Worm (Caenorhabditis elegans): ENCODE results near the gene srsx-10.
A peak's percentile ranks its signal among the peaks of the same experiment; 100 is the strongest.

Gene srsx-10

ce11 chrV:4977539-4977938 lies 3.0 kb upstream of the srsx-10 start:
- no peak for TF ChIP-seq W03F9.2 (tag; optimal IDR thresholded peaks at IDR 0.05)
- no peak for TF ChIP-seq him-1 (tag; optimal IDR thresholded peaks at IDR 0.05)
- TF ChIP-seq dao-5 (tag; optimal IDR thresholded peaks at IDR 0.05): no peak

ce11 chrV:4975140-4975539 lies 563 bp upstream of the srsx-10 start, which contains the start of gene F26G5.1:
Gene F26G5.1 (plus strand): TSS chrV:4975478.
- TF ChIP-seq W03F9.2 (tag; optimal IDR thresholded peaks at IDR 0.05): no peak
- TF ChIP-seq him-1 (tag; optimal IDR thresholded peaks at IDR 0.05): no peak
- no peak for TF ChIP-seq dao-5 (tag; optimal IDR thresholded peaks at IDR 0.05)

DNA sequence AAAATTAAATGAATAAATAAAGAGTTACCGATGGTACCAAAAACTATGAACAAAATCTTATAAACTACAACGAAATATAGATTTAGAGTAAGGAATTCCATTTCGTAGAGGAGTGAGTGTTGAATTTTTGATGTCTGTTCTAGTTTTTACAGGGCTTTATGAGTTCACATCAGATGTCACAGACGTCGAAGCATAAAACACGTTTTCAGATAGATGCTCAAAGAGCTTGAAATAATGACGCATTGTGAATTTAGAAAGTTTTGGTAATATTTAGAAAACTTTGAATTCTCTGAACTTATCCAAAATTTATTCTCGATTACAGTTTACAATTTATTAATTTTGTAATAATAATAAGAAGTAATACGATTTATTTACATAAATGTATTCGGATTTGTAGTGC lies 1.6 kb downstream of the srsx-10 start, which contains the start of gene srsx-9:
Gene srsx-9 (minus strand): TSS at position 101 of the 400 bp plus-strand sequence.
- TF ChIP-seq him-1 (tag; optimal IDR thresholded peaks at IDR 0.05): no peak
- no peak for TF ChIP-seq W03F9.2 (tag; optimal IDR thresholded peaks at IDR 0.05)
- no peak for TF ChIP-seq dao-5 (tag; optimal IDR thresholded peaks at IDR 0.05)

- no peak for TF ChIP-seq him-1 (tag; optimal IDR thresholded peaks at IDR 0.05)
- no peak for TF ChIP-seq W03F9.2 (tag; optimal IDR thresholded peaks at IDR 0.05)
- TF ChIP-seq dao-5 (tag; optimal IDR thresholded peaks at IDR 0.05): no peak
These were observed 5.1 kb downstream of the srsx-10 start for ce11 chrV:4969503-4969902.

ce11 chrV:4968775-4969174 lies 5.8 kb downstream of the srsx-10 start:
- TF ChIP-seq W03F9.2 (tag; optimal IDR thresholded peaks at IDR 0.05) (no peak), him-1 (tag; optimal IDR thresholded peaks at IDR 0.05) (no peak), dao-5 (tag; optimal IDR thresholded peaks at IDR 0.05) (no peak)

ce11 chrV:4967238-4967637 lies 7.3 kb downstream of the srsx-10 start:
- TF ChIP-seq dao-5 (tag; optimal IDR thresholded peaks at IDR 0.05) (no peak), him-1 (tag; optimal IDR thresholded peaks at IDR 0.05) (no peak), W03F9.2 (tag; optimal IDR thresholded peaks at IDR 0.05) (no peak)

DNA sequence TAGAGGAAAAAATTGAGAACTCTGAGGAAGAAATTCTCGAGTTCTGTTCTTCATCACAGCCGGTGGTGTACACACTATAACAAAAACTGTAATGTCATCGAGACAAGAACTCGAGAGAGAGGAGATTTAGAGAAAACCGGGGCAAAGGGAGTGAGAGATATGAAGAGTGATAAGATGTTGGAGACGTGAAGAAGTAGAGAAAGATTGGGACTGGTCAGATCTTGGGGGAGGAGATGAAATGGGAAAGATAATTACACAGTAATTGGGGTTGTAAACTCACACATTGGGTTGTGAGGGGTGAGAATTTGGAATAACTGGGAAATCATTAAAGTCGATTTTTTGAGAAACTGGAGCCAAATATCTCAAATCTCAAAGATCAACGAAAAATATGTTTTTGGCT lies 8.8 kb downstream of the srsx-10 start:
- TF ChIP-seq him-1 (tag; optimal IDR thresholded peaks at IDR 0.05) (no peak), dao-5 (tag; optimal IDR thresholded peaks at IDR 0.05) (no peak)

DNA sequence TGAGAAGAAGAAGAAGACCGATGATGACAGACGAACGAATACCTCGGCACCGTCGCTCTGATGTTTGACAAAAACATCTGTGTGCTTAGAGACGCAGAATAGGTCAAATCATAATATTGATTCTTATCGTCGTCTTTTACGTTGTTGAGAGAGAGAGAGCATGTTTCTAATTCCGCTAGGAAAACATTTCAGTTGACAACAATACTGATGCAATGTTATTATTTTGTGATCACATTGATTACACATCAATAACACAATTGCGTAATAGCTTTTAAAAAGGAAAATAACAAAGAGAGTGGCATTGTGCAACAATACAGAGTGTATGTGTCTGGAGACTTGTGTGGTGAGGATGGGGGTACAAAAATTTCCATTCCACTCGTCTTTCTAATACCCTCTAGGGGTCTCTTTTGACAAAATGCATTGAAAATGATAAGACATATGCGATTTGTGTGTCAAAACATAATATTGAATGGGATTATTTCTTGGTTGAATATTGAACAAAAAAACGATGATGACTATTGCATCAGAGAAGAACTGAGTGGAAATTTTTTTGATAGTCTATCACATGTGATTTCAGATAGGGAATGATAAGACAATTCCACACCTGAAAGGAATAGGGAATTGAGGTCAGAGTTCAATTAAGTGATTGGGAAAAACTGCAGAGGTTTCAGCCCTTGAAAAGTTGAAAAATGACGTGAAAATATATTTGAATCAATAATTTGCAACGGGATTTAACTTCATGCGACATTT lies 9.7 kb downstream of the srsx-10 start:
- TF ChIP-seq dao-5 (tag; optimal IDR thresholded peaks at IDR 0.05): no peak
- no peak for TF ChIP-seq him-1 (tag; optimal IDR thresholded peaks at IDR 0.05)
- TF ChIP-seq W03F9.2 (tag; optimal IDR thresholded peaks at IDR 0.05): no peak

- no peak for TF ChIP-seq dao-5 (tag; optimal IDR thresholded peaks at IDR 0.05)
- TF ChIP-seq him-1 (tag; optimal IDR thresholded peaks at IDR 0.05): no peak
- TF ChIP-seq W03F9.2 (tag; optimal IDR thresholded peaks at IDR 0.05): no peak
These were observed 10.4 kb downstream of the srsx-10 start for ce11 chrV:4964020-4964635.

ce11 chrV:4963606-4964005 lies 11.0 kb downstream of the srsx-10 start:
- TF ChIP-seq W03F9.2 (tag; optimal IDR thresholded peaks at IDR 0.05) (peak; percentile 39), him-1 (tag; optimal IDR thresholded peaks at IDR 0.05) (no peak)

- TF ChIP-seq him-1 (tag; optimal IDR thresholded peaks at IDR 0.05) (no peak), W03F9.2 (tag; optimal IDR thresholded peaks at IDR 0.05) (no peak), dao-5 (tag; optimal IDR thresholded peaks at IDR 0.05) (no peak)
These were observed 11.6 kb downstream of the srsx-10 start, which contains the start of gene tam-1 for ce11 chrV:4962968-4963367. Gene tam-1 (minus strand): TSS chrV:4963102.

- TF ChIP-seq dao-5 (tag; optimal IDR thresholded peaks at IDR 0.05): no peak
- TF ChIP-seq him-1 (tag; optimal IDR thresholded peaks at IDR 0.05): no peak
- TF ChIP-seq W03F9.2 (tag; optimal IDR thresholded peaks at IDR 0.05): no peak
These were observed 13.9 kb downstream of the srsx-10 start for ce11 chrV:4960686-4961085.

DNA sequence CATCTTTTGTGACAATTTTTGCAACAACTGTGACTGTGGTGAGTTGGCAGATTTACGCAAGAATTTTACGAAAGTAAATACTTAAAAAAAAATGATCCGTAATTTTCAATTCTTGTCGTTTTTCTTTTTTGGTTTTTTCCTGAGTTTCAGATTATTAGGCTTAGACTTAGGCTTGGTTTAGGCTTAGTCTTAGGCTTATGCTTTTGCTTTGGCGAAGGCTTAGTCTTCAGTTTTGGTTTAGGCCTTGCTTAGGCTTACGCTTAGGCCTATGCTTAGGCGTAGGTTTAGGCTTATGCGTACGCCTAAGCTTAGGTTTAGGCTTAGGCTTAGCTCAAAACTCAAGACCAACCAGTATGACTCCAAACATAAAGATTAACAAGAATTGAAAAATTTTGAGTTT lies 17.0 kb downstream of the srsx-10 start:
- TF ChIP-seq him-1 (tag; optimal IDR thresholded peaks at IDR 0.05) (no peak), dao-5 (tag; optimal IDR thresholded peaks at IDR 0.05) (no peak), W03F9.2 (tag; optimal IDR thresholded peaks at IDR 0.05) (no peak)

ce11 chrV:4956529-4956928 lies 18.0 kb downstream of the srsx-10 start, which contains the start of gene str-208:
Gene str-208 (plus strand): TSS chrV:4956829.
- TF ChIP-seq him-1 (tag; optimal IDR thresholded peaks at IDR 0.05) (no peak), dao-5 (tag; optimal IDR thresholded peaks at IDR 0.05) (no peak), W03F9.2 (tag; optimal IDR thresholded peaks at IDR 0.05) (no peak)
